Worm (Caenorhabditis elegans) whole organism, L3 larva: ENCODE results near the gene Y42A5A.3.

Source experiments
- R02D3.7 ChIP-seq: fragments of 150-350 bp; optimal IDR thresholded peaks from 2 replicates; lab custom pipeline; 2014; ENCODE audit warnings: missing biosample characterization, missing genetic modification characterization
- ZK546.5 ChIP-seq: sonication (generic microtip); optimal IDR thresholded peaks from 2 replicates; lab custom pipeline; 2017; ENCODE audit warnings: missing biosample characterization, missing genetic modification characterization
- aly-2 ChIP-seq: fragments of 150-350 bp; optimal IDR thresholded peaks from 2 replicates; lab custom pipeline; 2014; ENCODE audit warnings: missing biosample characterization, missing genetic modification characterization
- ama-1 ChIP-seq: fragments of 150-350 bp; optimal IDR thresholded peaks from 2 replicates; lab custom pipeline; 2018
- ceh-16 ChIP-seq: sonication (generic microtip); optimal IDR thresholded peaks from 2 replicates; lab custom pipeline; 2017; ENCODE audit warnings: missing biosample characterization, missing genetic modification characterization
- ceh-28 ChIP-seq: fragments of 150-350 bp; optimal IDR thresholded peaks from 2 replicates; lab custom pipeline; 2014; ENCODE audit warnings: missing biosample characterization, missing genetic modification reagents, missing genetic modification characterization
- ceh-9 ChIP-seq: sonication (generic microtip); optimal IDR thresholded peaks from 2 replicates; lab custom pipeline; 2018; ENCODE audit warnings: missing biosample characterization, missing genetic modification characterization
- daf-12 ChIP-seq: fragments of 150-350 bp; optimal IDR thresholded peaks from 2 replicates; lab custom pipeline; 2014; ENCODE audit warnings: missing biosample characterization, missing genetic modification reagents, missing genetic modification characterization
- egl-27 ChIP-seq: sonication (generic microtip); optimal IDR thresholded peaks from 4 replicates; lab custom pipeline; 2017; ENCODE audit warnings: missing biosample characterization, missing genetic modification reagents, missing genetic modification characterization
- egl-5 ChIP-seq: fragments of 150-350 bp; optimal IDR thresholded peaks from 2 replicates; lab custom pipeline; 2017; ENCODE audit warnings: missing biosample characterization, missing genetic modification reagents, missing genetic modification characterization, inconsistent platforms
- elt-1 ChIP-seq: fragments of 150-350 bp; optimal IDR thresholded peaks from 2 replicates; lab custom pipeline; 2014; ENCODE audit warnings: missing biosample characterization, missing genetic modification characterization
- elt-2 ChIP-seq: sonication (generic microtip); optimal IDR thresholded peaks from 2 replicates; lab custom pipeline; 2016; ENCODE audit warnings: missing genetic modification reagents, mild to moderate bottlenecking, missing genetic modification characterization, missing compliant biosample characterization
- elt-3 ChIP-seq, 3 experiments: fragments of 150-350 bp in 1 of 3; sonication (generic microtip) in 2 of 3; optimal IDR thresholded peaks; 2 replicates in 2 of 3; 4 replicates in 1 of 3; lab custom pipeline; 2014 to 2017; ENCODE audit warnings: missing biosample characterization in 3 of 3, missing genetic modification characterization in 3 of 3
- eor-1 ChIP-seq, 2 experiments: fragments of 150-350 bp; optimal IDR thresholded peaks; 2 replicates each; lab custom pipeline; 2014 to 2018; ENCODE audit warnings: missing biosample characterization in 2 of 2, missing genetic modification characterization in 2 of 2
- fkh-10 ChIP-seq: sonication (generic microtip); optimal IDR thresholded peaks from 2 replicates; lab custom pipeline; 2017; ENCODE audit warnings: missing biosample characterization, missing genetic modification reagents, missing genetic modification characterization
- fkh-2 ChIP-seq: fragments of 150-350 bp; optimal IDR thresholded peaks from 2 replicates; lab custom pipeline; 2014; ENCODE audit warnings: missing biosample characterization, missing genetic modification reagents, missing genetic modification characterization
- fos-1 ChIP-seq: fragments of 150-350 bp; optimal IDR thresholded peaks from 2 replicates; lab custom pipeline; 2014; ENCODE audit warnings: missing biosample characterization, missing genetic modification characterization
- hmg-11 ChIP-seq: sonication (generic microtip); optimal IDR thresholded peaks from 2 replicates; lab custom pipeline; 2016; ENCODE audit warnings: missing genetic modification characterization, missing compliant biosample characterization
- jun-1 ChIP-seq: fragments of 150-350 bp; optimal IDR thresholded peaks from 2 replicates; lab custom pipeline; 2014; ENCODE audit warnings: missing biosample characterization, missing genetic modification reagents, missing genetic modification characterization
- lin-15B ChIP-seq: fragments of 150-350 bp; optimal IDR thresholded peaks from 2 replicates; lab custom pipeline; 2014; ENCODE audit warnings: missing biosample characterization, missing genetic modification characterization
- lin-39 ChIP-seq: fragments of 150-350 bp; optimal IDR thresholded peaks from 2 replicates; lab custom pipeline; 2018; ENCODE audit warnings: missing biosample characterization, missing genetic modification reagents, missing genetic modification characterization
- lsy-12 ChIP-seq: sonication (generic microtip); optimal IDR thresholded peaks from 2 replicates; lab custom pipeline; 2016; ENCODE audit warnings: mild to moderate bottlenecking, missing genetic modification characterization, missing compliant biosample characterization
- mdl-1 ChIP-seq: fragments of 150-350 bp; optimal IDR thresholded peaks from 2 replicates; lab custom pipeline; 2014; ENCODE audit warnings: missing biosample characterization, missing genetic modification characterization
- mml-1 ChIP-seq: fragments of 150-350 bp; sonication (generic microtip); optimal IDR thresholded peaks from 3 replicates; lab custom pipeline; 2014; ENCODE audit warnings: missing biosample characterization, missing genetic modification characterization
- nfya-1 ChIP-seq: sonication (generic microtip); optimal IDR thresholded peaks from 2 replicates; lab custom pipeline; 2017; ENCODE audit warnings: missing genetic modification characterization, mild to moderate bottlenecking, missing compliant biosample characterization, antibody characterized with exemption, moderate library complexity; ENCODE audit not compliant: insufficient read depth
- nhr-11 ChIP-seq: fragments of 150-350 bp; optimal IDR thresholded peaks from 2 replicates; lab custom pipeline; 2014; ENCODE audit warnings: missing biosample characterization, missing genetic modification characterization
- nhr-12 ChIP-seq: fragments of 150-350 bp; optimal IDR thresholded peaks from 2 replicates; lab custom pipeline; 2014; ENCODE audit warnings: missing biosample characterization, missing genetic modification characterization
- nhr-23 ChIP-seq: fragments of 150-350 bp; optimal IDR thresholded peaks from 2 replicates; lab custom pipeline; 2014; ENCODE audit warnings: missing biosample characterization, missing genetic modification reagents, missing genetic modification characterization
- nhr-237 ChIP-seq: fragments of 150-350 bp; optimal IDR thresholded peaks from 2 replicates; lab custom pipeline; 2014; ENCODE audit warnings: missing biosample characterization, missing genetic modification characterization
- nhr-28 ChIP-seq: fragments of 150-350 bp; optimal IDR thresholded peaks from 2 replicates; lab custom pipeline; 2014; ENCODE audit warnings: missing biosample characterization, missing genetic modification characterization
- nhr-43 ChIP-seq: sonication (generic microtip); optimal IDR thresholded peaks from 2 replicates; lab custom pipeline; 2016; ENCODE audit warnings: mild to moderate bottlenecking, missing genetic modification characterization, missing compliant biosample characterization; ENCODE audit not compliant: poor library complexity, severe bottlenecking
- nhr-67 ChIP-seq: fragments of 150-350 bp; optimal IDR thresholded peaks from 2 replicates; lab custom pipeline; 2014; ENCODE audit warnings: missing biosample characterization, missing genetic modification characterization
- nhr-76 ChIP-seq: fragments of 150-350 bp; sonication (generic microtip); optimal IDR thresholded peaks from 5 replicates; lab custom pipeline; 2014; ENCODE audit warnings: missing biosample characterization, missing genetic modification characterization
- nhr-77 ChIP-seq: fragments of 150-350 bp; optimal IDR thresholded peaks from 2 replicates; lab custom pipeline; 2014; ENCODE audit warnings: missing biosample characterization, missing genetic modification characterization
- pha-4 ChIP-seq: fragments of 150-350 bp; optimal IDR thresholded peaks from 2 replicates; lab custom pipeline; 2014; ENCODE audit warnings: missing biosample characterization, missing genetic modification reagents, missing genetic modification characterization
- pqm-1 ChIP-seq: fragments of 150-350 bp; optimal IDR thresholded peaks from 2 replicates; lab custom pipeline; 2017; ENCODE audit warnings: missing biosample characterization, missing genetic modification characterization, inconsistent platforms
- sea-2 ChIP-seq: fragments of 150-350 bp; sonication (generic microtip); optimal IDR thresholded peaks from 4 replicates; lab custom pipeline; 2014; ENCODE audit warnings: missing biosample characterization, missing genetic modification reagents, missing genetic modification characterization
- skn-1 ChIP-seq: fragments of 150-350 bp; optimal IDR thresholded peaks from 2 replicates; lab custom pipeline; 2014; ENCODE audit warnings: missing biosample characterization, missing genetic modification characterization
- snpc-4 ChIP-seq: fragments of 150-350 bp; optimal IDR thresholded peaks from 2 replicates; lab custom pipeline; 2014; ENCODE audit warnings: missing biosample characterization, missing genetic modification characterization
- tbx-2 ChIP-seq: sonication (generic microtip); optimal IDR thresholded peaks from 2 replicates; lab custom pipeline; 2016; ENCODE audit warnings: mild to moderate bottlenecking, missing genetic modification characterization, missing compliant biosample characterization
- unc-39 ChIP-seq: sonication (generic microtip); optimal IDR thresholded peaks from 4 replicates; lab custom pipeline; 2017; ENCODE audit warnings: missing biosample characterization, missing genetic modification characterization
- unc-62 ChIP-seq: fragments of 150-350 bp; sonication (generic microtip); optimal IDR thresholded peaks from 4 replicates; lab custom pipeline; 2014; ENCODE audit warnings: missing biosample characterization, missing genetic modification reagents, missing genetic modification characterization
- zag-1 ChIP-seq: fragments of 150-350 bp; optimal IDR thresholded peaks from 2 replicates; lab custom pipeline; 2014; ENCODE audit warnings: missing biosample characterization, missing genetic modification characterization
- ztf-11 ChIP-seq: fragments of 150-350 bp; optimal IDR thresholded peaks from 2 replicates; lab custom pipeline; 2014; ENCODE audit warnings: missing biosample characterization, missing genetic modification characterization
- ztf-4 ChIP-seq: fragments of 150-350 bp; optimal IDR thresholded peaks from 2 replicates; lab custom pipeline; 2014; ENCODE audit warnings: missing biosample characterization, missing genetic modification characterization

The Y42A5A.3 gene

ce11 chrV:11082475-11082874 is 13.3 kb downstream of the Y42A5A.3 start (continued):
- no peak for TF ChIP-seq hmg-11 (tag; lab: Kevin White, UChicago)
- no peak for TF ChIP-seq nhr-237 (tag; lab: Kevin White, UChicago)
- peak; percentile 75 for TF ChIP-seq ama-1 (lab: Kevin White, UChicago)
- TF ChIP-seq ZK546.5 (tag; lab: Kevin White, UChicago), result no peak
- no peak for TF ChIP-seq eor-1 (tag; optimal IDR thresholded peaks at IDR 0.05; lab: Kevin White, UChicago)
- no peak for TF ChIP-seq nhr-43 (tag; lab: Kevin White, UChicago)
- TF ChIP-seq fos-1 (tag; lab: Kevin White, UChicago), result no peak
- TF ChIP-seq ceh-28 (tag; lab: Kevin White, UChicago), result peak; percentile 1
- no peak for TF ChIP-seq mdl-1
- no peak for TF ChIP-seq elt-3 (tag; optimal IDR thresholded peaks at IDR 0.05; lab: Kevin White, UChicago)
- no peak for TF ChIP-seq skn-1 (tag; lab: Kevin White, UChicago)
- TF ChIP-seq pqm-1 (tag; lab: Kevin White, UChicago), result no peak
- TF ChIP-seq daf-12 (tag; lab: Kevin White, UChicago), result no peak
- TF ChIP-seq snpc-4 (tag; lab: Kevin White, UChicago), result no peak
- no peak for TF ChIP-seq nhr-67 (tag; lab: Kevin White, UChicago)
- TF ChIP-seq lin-15B (tag; lab: Kevin White, UChicago), result peak; percentile 7
- TF ChIP-seq fkh-2 (tag; lab: Kevin White, UChicago), result no peak
- no peak for TF ChIP-seq egl-27
- TF ChIP-seq nhr-23 (tag; lab: Kevin White, UChicago), result no peak

ce11 chrV:11080345-11081102 is 15.2 kb downstream of the Y42A5A.3 start, which contains the start of gene act-1:
Gene act-1 (plus strand): TSS chrV:11081052.
- TF ChIP-seq elt-2 (tag; lab: Kevin White, UChicago), result peak; percentile 89
- TF ChIP-seq snpc-4 (tag; lab: Kevin White, UChicago), result no peak
- TF ChIP-seq lsy-12, result no peak
- TF ChIP-seq nhr-12 (tag; lab: Kevin White, UChicago), result no peak
- TF ChIP-seq unc-62, result no peak
- no peak for TF ChIP-seq nhr-23 (tag; lab: Kevin White, UChicago)
- no peak for TF ChIP-seq elt-1
- TF ChIP-seq nhr-67 (tag; lab: Kevin White, UChicago), result no peak
- no peak for TF ChIP-seq nhr-77
- TF ChIP-seq daf-12 (tag; lab: Kevin White, UChicago), result no peak
- no peak for TF ChIP-seq ceh-16
- TF ChIP-seq nhr-11 (tag; lab: Kevin White, UChicago), result peak; percentile 65
- TF ChIP-seq mml-1 (tag; lab: Kevin White, UChicago), result no peak
- TF ChIP-seq unc-39 (tag; lab: Kevin White, UChicago), result no peak
- no peak for TF ChIP-seq egl-27
- peak; percentile 6 for TF ChIP-seq ama-1 (lab: Kevin White, UChicago)
- peak; percentile 80 for TF ChIP-seq nfya-1
- TF ChIP-seq sea-2 (GFP tag; lab: Kevin White, UChicago), result no peak
- TF ChIP-seq pqm-1 (tag; lab: Kevin White, UChicago), result peak; percentile 78
- TF ChIP-seq jun-1 (tag; lab: Kevin White, UChicago), result peak; percentile 40
- no peak for TF ChIP-seq fkh-2 (tag; lab: Kevin White, UChicago)
- TF ChIP-seq R02D3.7 (tag; lab: Kevin White, UChicago), result no peak
- TF ChIP-seq ceh-9 (tag; lab: Kevin White, UChicago), result no peak
- no peak for TF ChIP-seq nhr-237 (tag; lab: Kevin White, UChicago)
- no peak for TF ChIP-seq zag-1
- no peak for TF ChIP-seq tbx-2 (tag; lab: Kevin White, UChicago)
- peak; percentile 32 for TF ChIP-seq fos-1 (tag; lab: Kevin White, UChicago)
- no peak for TF ChIP-seq nhr-76 (tag; lab: Kevin White, UChicago)
- TF ChIP-seq skn-1 (tag; lab: Kevin White, UChicago), result no peak
- TF ChIP-seq fkh-10 (GFP tag; lab: Kevin White, UChicago), result no peak
- no peak for TF ChIP-seq nhr-28 (tag; lab: Kevin White, UChicago)
- TF ChIP-seq pha-4 (tag; lab: Kevin White, UChicago), result peak; percentile 44
- TF ChIP-seq hmg-11 (tag; lab: Kevin White, UChicago), result peak; percentile 31
- no peak for TF ChIP-seq elt-3 (tag; optimal IDR thresholded peaks at IDR 0.05; lab: Kevin White, UChicago)
- no peak for TF ChIP-seq lin-39
- no peak for TF ChIP-seq mdl-1
- TF ChIP-seq aly-2, result no peak
- no peak for TF ChIP-seq ztf-11 (tag; lab: Kevin White, UChicago)
- TF ChIP-seq egl-5, result no peak
- TF ChIP-seq ztf-4, result no peak
- no peak for TF ChIP-seq ceh-28 (tag; lab: Kevin White, UChicago)
